Worm (Caenorhabditis elegans) whole organism, late embryonic: ENCODE measurements around the gene F16B12.7.

ENCODE experiments used
- ama-1 ChIP-seq: fragments of 150-350 bp; optimal IDR thresholded peaks from 2 replicates; lab custom pipeline; 2014
- dmd-4 ChIP-seq: sonication (generic microtip); optimal IDR thresholded peaks from 2 replicates; lab custom pipeline; 2016; ENCODE audit warnings: borderline replicate concordance, missing genetic modification characterization, missing compliant biosample characterization
- dve-1 ChIP-seq: sonication (generic microtip); optimal IDR thresholded peaks from 2 replicates; lab custom pipeline; 2017; ENCODE audit warnings: antibody characterized with exemption, mild to moderate bottlenecking, missing genetic modification characterization, missing compliant biosample characterization
- fkh-10 ChIP-seq: fragments of 150-350 bp; optimal IDR thresholded peaks from 2 replicates; lab custom pipeline; 2014; ENCODE audit warnings: missing biosample characterization, missing genetic modification reagents, missing genetic modification characterization
- nfya-1 ChIP-seq: sonication (generic microtip); optimal IDR thresholded peaks from 2 replicates; lab custom pipeline; 2017; ENCODE audit warnings: missing genetic modification characterization, mild to moderate bottlenecking, missing compliant biosample characterization, antibody characterized with exemption, moderate library complexity
- nhr-11 ChIP-seq: fragments of 150-350 bp; optimal IDR thresholded peaks from 2 replicates; lab custom pipeline; 2014; ENCODE audit warnings: missing biosample characterization, missing genetic modification characterization
- odd-2 ChIP-seq: sonication (generic microtip); optimal IDR thresholded peaks from 2 replicates; lab custom pipeline; 2017; ENCODE audit warnings: antibody characterized with exemption, mild to moderate bottlenecking, missing genetic modification characterization, missing compliant biosample characterization
- pag-3 ChIP-seq: sonication (generic microtip); optimal IDR thresholded peaks from 2 replicates; lab custom pipeline; 2016; ENCODE audit warnings: missing compliant biosample characterization, missing genetic modification characterization, borderline replicate concordance
- unc-86 ChIP-seq: sonication (generic microtip); optimal IDR thresholded peaks from 2 replicates; lab custom pipeline; 2016; ENCODE audit warnings: missing genetic modification characterization, missing compliant biosample characterization

ce11 chrX:14141896-14142392, 33.6 kb downstream of the F16B12.7 start, which contains the start of gene ceh-89:
- TF ChIP-seq dmd-4 (tag; lab: Kevin White, UChicago) (no peak), odd-2 (tag; lab: Kevin White, UChicago) (no peak), dve-1 (tag; lab: Kevin White, UChicago) (no peak), fkh-10 (GFP tag; lab: Kevin White, UChicago) (no peak), ama-1 (lab: Kevin White, UChicago) (no peak), nhr-11 (no peak), pag-3 (no peak), nfya-1 (no peak), unc-86 (tag; lab: Kevin White, UChicago) (no peak)
